Worm (Caenorhabditis elegans) whole organism, L3 larva: ENCODE results near the gene pqn-76.

Source experiments
- R02D3.7 ChIP-seq: fragments of 150-350 bp; optimal IDR thresholded peaks from 2 replicates; lab custom pipeline; 2014; ENCODE audit warnings: missing biosample characterization, missing genetic modification characterization
- ZK546.5 ChIP-seq: sonication (generic microtip); optimal IDR thresholded peaks from 2 replicates; lab custom pipeline; 2017; ENCODE audit warnings: missing biosample characterization, missing genetic modification characterization
- aly-2 ChIP-seq: fragments of 150-350 bp; optimal IDR thresholded peaks from 2 replicates; lab custom pipeline; 2014; ENCODE audit warnings: missing biosample characterization, missing genetic modification characterization
- ama-1 ChIP-seq: fragments of 150-350 bp; optimal IDR thresholded peaks from 2 replicates; lab custom pipeline; 2018
- ceh-16 ChIP-seq: sonication (generic microtip); optimal IDR thresholded peaks from 2 replicates; lab custom pipeline; 2017; ENCODE audit warnings: missing biosample characterization, missing genetic modification characterization
- ceh-28 ChIP-seq: fragments of 150-350 bp; optimal IDR thresholded peaks from 2 replicates; lab custom pipeline; 2014; ENCODE audit warnings: missing biosample characterization, missing genetic modification reagents, missing genetic modification characterization
- ceh-82 ChIP-seq: fragments of 150-350 bp; optimal IDR thresholded peaks from 2 replicates; lab custom pipeline; 2014; ENCODE audit warnings: missing biosample characterization, missing genetic modification characterization
- ceh-9 ChIP-seq: sonication (generic microtip); optimal IDR thresholded peaks from 2 replicates; lab custom pipeline; 2018; ENCODE audit warnings: missing biosample characterization, missing genetic modification characterization
- daf-12 ChIP-seq: fragments of 150-350 bp; optimal IDR thresholded peaks from 2 replicates; lab custom pipeline; 2014; ENCODE audit warnings: missing biosample characterization, missing genetic modification reagents, missing genetic modification characterization
- egl-27 ChIP-seq: sonication (generic microtip); optimal IDR thresholded peaks from 4 replicates; lab custom pipeline; 2017; ENCODE audit warnings: missing biosample characterization, missing genetic modification reagents, missing genetic modification characterization
- egl-5 ChIP-seq: fragments of 150-350 bp; optimal IDR thresholded peaks from 2 replicates; lab custom pipeline; 2017; ENCODE audit warnings: missing biosample characterization, missing genetic modification reagents, missing genetic modification characterization, inconsistent platforms
- elt-1 ChIP-seq: fragments of 150-350 bp; optimal IDR thresholded peaks from 2 replicates; lab custom pipeline; 2014; ENCODE audit warnings: missing biosample characterization, missing genetic modification characterization
- elt-2 ChIP-seq: sonication (generic microtip); optimal IDR thresholded peaks from 2 replicates; lab custom pipeline; 2016; ENCODE audit warnings: missing genetic modification reagents, mild to moderate bottlenecking, missing genetic modification characterization, missing compliant biosample characterization
- elt-3 ChIP-seq, 3 experiments: fragments of 150-350 bp in 1 of 3; sonication (generic microtip) in 2 of 3; optimal IDR thresholded peaks; 2 replicates in 2 of 3; 4 replicates in 1 of 3; lab custom pipeline; 2014 to 2017; ENCODE audit warnings: missing biosample characterization in 3 of 3, missing genetic modification characterization in 3 of 3
- eor-1 ChIP-seq, 2 experiments: fragments of 150-350 bp; optimal IDR thresholded peaks; 2 replicates each; lab custom pipeline; 2014 to 2018; ENCODE audit warnings: missing biosample characterization in 2 of 2, missing genetic modification characterization in 2 of 2
- fkh-10 ChIP-seq: sonication (generic microtip); optimal IDR thresholded peaks from 2 replicates; lab custom pipeline; 2017; ENCODE audit warnings: missing biosample characterization, missing genetic modification reagents, missing genetic modification characterization
- fos-1 ChIP-seq: fragments of 150-350 bp; optimal IDR thresholded peaks from 2 replicates; lab custom pipeline; 2014; ENCODE audit warnings: missing biosample characterization, missing genetic modification characterization
- hmg-11 ChIP-seq: sonication (generic microtip); optimal IDR thresholded peaks from 2 replicates; lab custom pipeline; 2016; ENCODE audit warnings: missing genetic modification characterization, missing compliant biosample characterization
- jun-1 ChIP-seq: fragments of 150-350 bp; optimal IDR thresholded peaks from 2 replicates; lab custom pipeline; 2014; ENCODE audit warnings: missing biosample characterization, missing genetic modification reagents, missing genetic modification characterization
- lin-15B ChIP-seq: fragments of 150-350 bp; optimal IDR thresholded peaks from 2 replicates; lab custom pipeline; 2014; ENCODE audit warnings: missing biosample characterization, missing genetic modification characterization
- lin-39 ChIP-seq: fragments of 150-350 bp; optimal IDR thresholded peaks from 2 replicates; lab custom pipeline; 2018; ENCODE audit warnings: missing biosample characterization, missing genetic modification reagents, missing genetic modification characterization
- lsy-12 ChIP-seq: sonication (generic microtip); optimal IDR thresholded peaks from 2 replicates; lab custom pipeline; 2016; ENCODE audit warnings: mild to moderate bottlenecking, missing genetic modification characterization, missing compliant biosample characterization
- mml-1 ChIP-seq: fragments of 150-350 bp; sonication (generic microtip); optimal IDR thresholded peaks from 3 replicates; lab custom pipeline; 2014; ENCODE audit warnings: missing biosample characterization, missing genetic modification characterization
- nfya-1 ChIP-seq: sonication (generic microtip); optimal IDR thresholded peaks from 2 replicates; lab custom pipeline; 2017; ENCODE audit warnings: missing genetic modification characterization, mild to moderate bottlenecking, missing compliant biosample characterization, antibody characterized with exemption, moderate library complexity; ENCODE audit not compliant: insufficient read depth
- nhr-11 ChIP-seq: fragments of 150-350 bp; optimal IDR thresholded peaks from 2 replicates; lab custom pipeline; 2014; ENCODE audit warnings: missing biosample characterization, missing genetic modification characterization
- nhr-12 ChIP-seq: fragments of 150-350 bp; optimal IDR thresholded peaks from 2 replicates; lab custom pipeline; 2014; ENCODE audit warnings: missing biosample characterization, missing genetic modification characterization
- nhr-23 ChIP-seq: fragments of 150-350 bp; optimal IDR thresholded peaks from 2 replicates; lab custom pipeline; 2014; ENCODE audit warnings: missing biosample characterization, missing genetic modification reagents, missing genetic modification characterization
- nhr-237 ChIP-seq: fragments of 150-350 bp; optimal IDR thresholded peaks from 2 replicates; lab custom pipeline; 2014; ENCODE audit warnings: missing biosample characterization, missing genetic modification characterization
- nhr-25 ChIP-seq: sonication (generic microtip); optimal IDR thresholded peaks from 2 replicates; lab custom pipeline; 2017; ENCODE audit warnings: missing biosample characterization, missing genetic modification characterization
- nhr-28 ChIP-seq: fragments of 150-350 bp; optimal IDR thresholded peaks from 2 replicates; lab custom pipeline; 2014; ENCODE audit warnings: missing biosample characterization, missing genetic modification characterization
- nhr-43 ChIP-seq: sonication (generic microtip); optimal IDR thresholded peaks from 2 replicates; lab custom pipeline; 2016; ENCODE audit warnings: mild to moderate bottlenecking, missing genetic modification characterization, missing compliant biosample characterization; ENCODE audit not compliant: poor library complexity, severe bottlenecking
- nhr-67 ChIP-seq: fragments of 150-350 bp; optimal IDR thresholded peaks from 2 replicates; lab custom pipeline; 2014; ENCODE audit warnings: missing biosample characterization, missing genetic modification characterization
- nhr-76 ChIP-seq: fragments of 150-350 bp; sonication (generic microtip); optimal IDR thresholded peaks from 5 replicates; lab custom pipeline; 2014; ENCODE audit warnings: missing biosample characterization, missing genetic modification characterization
- nhr-77 ChIP-seq: fragments of 150-350 bp; optimal IDR thresholded peaks from 2 replicates; lab custom pipeline; 2014; ENCODE audit warnings: missing biosample characterization, missing genetic modification characterization
- pha-4 ChIP-seq: fragments of 150-350 bp; optimal IDR thresholded peaks from 2 replicates; lab custom pipeline; 2014; ENCODE audit warnings: missing biosample characterization, missing genetic modification reagents, missing genetic modification characterization
- pqm-1 ChIP-seq: fragments of 150-350 bp; optimal IDR thresholded peaks from 2 replicates; lab custom pipeline; 2017; ENCODE audit warnings: missing biosample characterization, missing genetic modification characterization, inconsistent platforms
- sea-2 ChIP-seq: fragments of 150-350 bp; sonication (generic microtip); optimal IDR thresholded peaks from 4 replicates; lab custom pipeline; 2014; ENCODE audit warnings: missing biosample characterization, missing genetic modification reagents, missing genetic modification characterization
- skn-1 ChIP-seq: fragments of 150-350 bp; optimal IDR thresholded peaks from 2 replicates; lab custom pipeline; 2014; ENCODE audit warnings: missing biosample characterization, missing genetic modification characterization
- snpc-4 ChIP-seq: fragments of 150-350 bp; optimal IDR thresholded peaks from 2 replicates; lab custom pipeline; 2014; ENCODE audit warnings: missing biosample characterization, missing genetic modification characterization
- tbx-2 ChIP-seq: sonication (generic microtip); optimal IDR thresholded peaks from 2 replicates; lab custom pipeline; 2016; ENCODE audit warnings: mild to moderate bottlenecking, missing genetic modification characterization, missing compliant biosample characterization
- unc-39 ChIP-seq: sonication (generic microtip); optimal IDR thresholded peaks from 4 replicates; lab custom pipeline; 2017; ENCODE audit warnings: missing biosample characterization, missing genetic modification characterization
- unc-62 ChIP-seq: fragments of 150-350 bp; sonication (generic microtip); optimal IDR thresholded peaks from 4 replicates; lab custom pipeline; 2014; ENCODE audit warnings: missing biosample characterization, missing genetic modification reagents, missing genetic modification characterization
- zag-1 ChIP-seq: fragments of 150-350 bp; optimal IDR thresholded peaks from 2 replicates; lab custom pipeline; 2014; ENCODE audit warnings: missing biosample characterization, missing genetic modification characterization
- ztf-11 ChIP-seq: fragments of 150-350 bp; optimal IDR thresholded peaks from 2 replicates; lab custom pipeline; 2014; ENCODE audit warnings: missing biosample characterization, missing genetic modification characterization
- ztf-4 ChIP-seq: fragments of 150-350 bp; optimal IDR thresholded peaks from 2 replicates; lab custom pipeline; 2014; ENCODE audit warnings: missing biosample characterization, missing genetic modification characterization

Gene pqn-76

DNA sequence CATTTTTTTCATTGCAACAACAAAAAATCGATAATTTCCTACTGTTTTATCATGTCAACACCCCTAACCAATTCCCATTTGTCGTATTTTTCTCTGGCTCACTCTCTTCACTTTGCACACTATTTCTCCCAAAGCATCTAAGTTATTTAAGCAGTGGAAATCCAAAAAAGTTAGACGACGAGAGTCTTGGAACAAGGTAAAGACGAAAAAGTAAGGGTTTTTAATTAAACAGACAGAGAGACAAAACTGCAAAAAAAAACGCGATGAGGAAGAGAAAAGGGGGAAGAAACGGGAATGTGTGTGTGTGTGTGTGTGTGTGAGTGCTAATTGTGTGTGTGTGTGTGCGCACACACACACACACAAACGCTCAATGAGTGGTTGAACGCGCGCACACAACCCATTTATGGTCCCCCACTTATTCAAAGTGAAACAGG is 17.6 kb upstream of the pqn-76 start:
- TF ChIP-seq jun-1 (tag; lab: Kevin White, UChicago) (peak; percentile 20), nfya-1 (tag; lab: Kevin White, UChicago) (peak; percentile 92), sea-2 (no peak), nhr-11 (tag; lab: Kevin White, UChicago) (no peak), ama-1 (lab: Kevin White, UChicago) (no peak), fkh-10 (GFP tag; lab: Kevin White, UChicago) (peak; percentile 34), hmg-11 (tag; lab: Kevin White, UChicago) (peak; percentile 80), elt-2 (tag; lab: Kevin White, UChicago) (no peak), lin-39 (tag; lab: Kevin White, UChicago) (no peak), ceh-28 (tag; lab: Kevin White, UChicago) (peak; percentile 86), skn-1 (peak; percentile 65), egl-5 (tag; lab: Kevin White, UChicago) (no peak), ceh-16 (no peak), nhr-67 (tag; lab: Kevin White, UChicago) (no peak), snpc-4 (tag; lab: Kevin White, UChicago) (peak; percentile 2), nhr-76 (no peak), pha-4 (tag; lab: Kevin White, UChicago) (peak; percentile 77), elt-3 (tag; optimal IDR thresholded peaks at IDR 0.05; lab: Kevin White, UChicago) (no peak)

DNA sequence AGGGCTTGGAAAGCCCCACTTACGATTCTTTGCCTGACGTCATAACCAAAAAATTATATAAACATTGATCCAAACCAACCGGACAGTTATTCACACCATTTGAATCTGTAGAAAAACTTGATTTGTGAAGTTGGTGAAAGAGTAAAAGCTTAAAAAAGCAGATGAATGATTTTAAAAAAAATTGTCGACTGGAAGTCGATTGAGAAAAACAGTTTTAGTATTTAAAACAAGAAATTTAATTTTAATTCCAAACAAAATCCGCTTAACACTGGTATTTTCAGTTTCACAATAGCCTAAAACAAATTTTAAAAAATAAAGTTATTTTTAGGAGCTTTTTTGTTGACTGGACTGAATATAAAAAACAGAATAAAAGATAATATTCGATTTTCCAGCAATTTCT is 14.6 kb upstream of the pqn-76 start, which contains the start of gene Y105C5A.1:
Gene Y105C5A.1 (minus strand): TSS at position 101 of the 400 bp plus-strand sequence.
- TF ChIP-seq eor-1 (tag; optimal IDR thresholded peaks at IDR 0.05; lab: Kevin White, UChicago) (no peak), pha-4 (tag; lab: Kevin White, UChicago) (no peak), nhr-25 (tag; lab: Kevin White, UChicago) (no peak), nhr-23 (no peak), aly-2 (tag; lab: Kevin White, UChicago) (no peak), egl-27 (tag; lab: Kevin White, UChicago) (no peak), elt-2 (tag; lab: Kevin White, UChicago) (no peak), nhr-77 (tag; lab: Kevin White, UChicago) (no peak), nhr-76 (no peak)

DNA sequence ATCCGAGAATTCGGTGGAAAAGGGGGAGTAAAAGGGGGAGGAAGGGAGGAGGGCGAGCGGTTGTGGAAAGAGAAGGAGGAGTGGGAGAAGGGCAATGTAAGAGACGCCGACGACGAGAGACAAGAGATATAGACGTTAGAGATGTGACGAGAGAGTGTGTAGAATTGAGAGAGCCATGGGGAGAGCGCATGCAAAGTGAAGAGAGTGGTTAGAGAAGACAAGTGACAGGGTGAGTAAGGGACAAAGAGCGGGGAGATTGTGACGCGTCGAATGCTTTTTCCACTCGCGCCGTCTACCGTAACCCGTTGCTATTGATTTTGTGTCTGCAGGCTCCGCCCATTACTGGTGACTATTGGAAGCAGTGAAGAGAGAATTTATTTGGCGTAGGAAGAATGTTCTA is 8.1 kb upstream of the pqn-76 start:
- TF ChIP-seq jun-1 (tag; lab: Kevin White, UChicago) (peak; percentile 83), egl-27 (tag; lab: Kevin White, UChicago) (peak; percentile 17), elt-1 (tag; lab: Kevin White, UChicago) (peak; percentile 24), nhr-11 (tag; lab: Kevin White, UChicago) (no peak), nhr-77 (tag; lab: Kevin White, UChicago) (no peak), elt-2 (tag; lab: Kevin White, UChicago) (peak; percentile 70), aly-2 (tag; lab: Kevin White, UChicago) (no peak), nhr-67 (tag; lab: Kevin White, UChicago) (no peak), eor-1 (tag; optimal IDR thresholded peaks at IDR 0.05; lab: Kevin White, UChicago) (no peak), lsy-12 (peak; percentile 98), lin-39 (tag; lab: Kevin White, UChicago) (peak; percentile 76), elt-3 (tag; optimal IDR thresholded peaks at IDR 0.05; lab: Kevin White, UChicago) (no peak), ceh-28 (tag; lab: Kevin White, UChicago) (peak; percentile 96), unc-62 (peak; percentile 60), ztf-4 (tag; lab: Kevin White, UChicago) (no peak), mml-1 (tag; lab: Kevin White, UChicago) (no peak), nhr-12 (no peak), nhr-25 (tag; lab: Kevin White, UChicago) (peak; percentile 83), skn-1 (peak; percentile 30), zag-1 (tag; lab: Kevin White, UChicago) (peak; percentile 6), fos-1 (tag; lab: Kevin White, UChicago) (no peak), ztf-11 (tag; lab: Kevin White, UChicago) (no peak), nfya-1 (tag; lab: Kevin White, UChicago) (peak; percentile 100), nhr-28 (tag; lab: Kevin White, UChicago) (no peak), nhr-237 (no peak), ceh-9 (tag; lab: Kevin White, UChicago) (no peak), R02D3.7 (peak; percentile 36), nhr-76 (no peak), pqm-1 (tag; lab: Kevin White, UChicago) (peak; percentile 0), ZK546.5 (tag; lab: Kevin White, UChicago) (no peak), ama-1 (lab: Kevin White, UChicago) (peak; percentile 7), fkh-10 (GFP tag; lab: Kevin White, UChicago) (peak; percentile 8), ceh-82 (tag; lab: Kevin White, UChicago) (peak; percentile 7), unc-39 (tag; lab: Kevin White, UChicago) (no peak), sea-2 (no peak), snpc-4 (tag; lab: Kevin White, UChicago) (peak; percentile 51), ceh-16 (no peak), pha-4 (tag; lab: Kevin White, UChicago) (peak; percentile 75), daf-12 (tag; lab: Kevin White, UChicago) (no peak), tbx-2 (tag; lab: Kevin White, UChicago) (peak; percentile 77), nhr-43 (tag; lab: Kevin White, UChicago) (peak; percentile 88), nhr-23 (peak; percentile 85), egl-5 (tag; lab: Kevin White, UChicago) (peak; percentile 85), lin-15B (tag; lab: Kevin White, UChicago) (peak; percentile 68)
